Fruit fly (Drosophila melanogaster): ENCODE measurements around the gene Rbcn-3B.

DNA sequence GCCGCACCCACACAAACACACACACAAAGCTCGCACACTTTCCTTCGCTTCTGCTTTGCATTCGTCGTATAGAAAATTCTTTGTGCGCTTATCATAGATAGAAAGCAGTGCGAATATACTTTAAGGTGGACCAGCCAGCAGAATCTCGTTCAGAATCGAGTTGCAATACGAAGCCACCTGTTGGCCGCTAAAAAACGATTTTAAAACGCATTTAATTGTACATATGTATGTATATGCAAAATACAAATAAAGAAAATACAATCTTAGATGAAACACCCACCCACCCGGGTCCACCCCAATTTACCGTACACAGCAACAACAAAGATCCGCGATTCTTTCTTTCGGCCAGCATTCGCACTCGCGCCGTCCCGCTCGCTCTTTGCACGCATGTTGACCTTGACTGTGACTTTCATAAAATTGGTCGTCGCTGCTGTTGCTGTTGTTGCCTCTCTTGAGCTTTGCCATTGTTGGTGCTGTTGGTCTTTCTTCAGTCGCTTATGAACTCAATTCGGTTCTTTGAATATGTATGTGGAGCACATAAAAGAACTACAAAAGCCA, 39.9 kb downstream of the Rbcn-3B start:
- TF ChIP-seq Ets21C (GFP tag; optimal IDR thresholded peaks at IDR 0.05) (peak; percentile 79), Gug (GFP tag; IDR thresholded peaks at IDR 0.05) (peak; percentile 93), CG6163 (GFP tag; IDR thresholded peaks at IDR 0.05) (peak; percentile 97), CG3919 (GFP tag; optimal IDR thresholded peaks at IDR 0.05) (peak; percentile 92), ss (GFP tag; optimal IDR thresholded peaks at IDR 0.05) (peak; percentile 61 to 83), CG10669 (GFP tag; optimal IDR thresholded peaks at IDR 0.05) (peak; percentile 88), acj6 (GFP tag; optimal IDR thresholded peaks at IDR 0.05) (peak; percentile 90), svp (GFP tag) (peak; percentile 88)
